Fruit fly (Drosophila melanogaster) ovary, adult (tissue): ENCODE results near the gene CG10252.

Experiments
- CG17801 ChIP-seq: fragments of 200-800 bp; optimal IDR thresholded peaks from 2 replicates; lab custom pipeline; 2019; ENCODE audit warnings: missing biosample characterization, mild to moderate bottlenecking, missing genetic modification characterization, moderate library complexity; ENCODE audit not compliant: partially characterized antibody

CG10252 gene

DNA sequence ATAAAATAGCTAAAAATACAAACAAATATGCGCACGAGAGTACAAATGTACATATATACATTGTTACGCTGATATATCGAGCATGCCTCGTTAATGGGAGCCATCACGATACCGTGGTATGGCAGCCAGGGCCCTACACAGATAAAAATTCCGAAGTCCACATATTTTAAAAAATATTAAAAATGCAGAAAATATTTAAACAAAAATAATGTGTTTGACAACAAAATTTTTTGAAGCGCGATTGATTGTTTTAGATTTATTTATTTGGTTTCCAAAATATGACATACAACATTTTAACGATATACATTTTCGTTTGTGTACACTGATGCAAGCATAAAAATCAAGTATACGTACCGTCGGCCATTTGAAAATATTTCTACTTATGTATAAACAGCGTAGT lies 30.7 kb upstream of the CG10252 start:
- TF ChIP-seq CG17801 (GFP tag; lab: Kevin White, UChicago), result peak; percentile 51

DNA sequence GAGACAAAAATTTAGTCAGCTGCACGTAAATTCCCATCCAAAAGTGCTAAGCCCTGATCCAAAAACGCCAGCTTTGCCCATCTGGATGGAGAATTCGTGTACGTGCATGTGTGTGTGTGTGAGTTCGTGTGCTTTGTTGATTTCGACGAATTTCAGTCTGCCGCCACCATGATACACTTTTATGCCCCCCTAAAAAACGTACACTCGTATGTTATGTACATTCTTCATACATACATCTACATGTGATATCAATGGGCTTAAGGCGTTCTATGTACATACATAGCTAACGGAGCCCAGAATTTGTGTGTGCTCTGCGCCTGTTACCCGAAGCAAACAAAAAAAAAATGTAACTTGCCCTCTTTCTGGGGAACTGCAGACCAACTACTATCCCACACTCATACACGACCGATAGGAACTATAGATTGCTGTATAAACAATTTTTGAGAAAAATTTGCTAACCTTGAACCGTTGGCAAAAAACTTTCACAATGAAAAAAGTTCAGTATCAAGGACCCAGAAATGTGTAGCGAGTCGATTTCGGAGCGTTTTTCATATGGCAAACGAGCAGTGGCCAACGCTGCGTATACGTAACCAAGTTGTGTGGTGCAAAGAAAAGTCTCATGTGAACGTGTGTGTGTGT lies 29.8 kb upstream of the CG10252 start:
- no peak for TF ChIP-seq CG17801 (GFP tag; lab: Kevin White, UChicago)

DNA sequence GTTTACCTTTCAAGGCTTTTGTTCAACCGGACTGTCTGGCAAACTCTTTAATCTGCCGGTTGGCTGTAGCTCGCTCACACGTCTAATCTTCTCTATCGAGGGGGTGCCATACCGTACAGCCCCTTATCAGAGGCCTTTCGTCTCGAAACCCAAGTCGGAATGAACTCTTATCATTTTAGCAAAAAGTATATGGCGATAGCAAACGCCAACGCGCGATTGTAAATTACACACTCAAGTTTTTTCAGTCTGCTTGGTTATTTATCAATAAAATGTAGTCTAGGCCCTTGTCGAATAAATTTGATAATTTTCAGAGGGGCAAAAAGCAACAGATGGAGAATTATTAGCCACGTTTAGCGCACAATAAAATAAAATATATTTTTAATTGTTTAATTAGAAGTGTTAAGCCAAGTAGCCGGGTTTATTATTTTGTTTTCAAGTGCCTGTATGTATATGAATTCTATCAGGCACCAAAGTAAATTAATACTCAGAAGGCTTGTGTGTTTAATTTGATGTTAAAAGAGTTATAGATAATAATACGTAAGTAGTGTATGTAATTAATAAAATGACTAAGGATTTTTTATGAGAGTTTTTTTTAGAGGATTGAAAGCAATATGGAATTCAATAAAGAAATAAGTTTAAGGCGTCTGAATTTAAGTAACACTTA lies 28.9 kb upstream of the CG10252 start:
- no peak for TF ChIP-seq CG17801 (GFP tag; lab: Kevin White, UChicago)

DNA sequence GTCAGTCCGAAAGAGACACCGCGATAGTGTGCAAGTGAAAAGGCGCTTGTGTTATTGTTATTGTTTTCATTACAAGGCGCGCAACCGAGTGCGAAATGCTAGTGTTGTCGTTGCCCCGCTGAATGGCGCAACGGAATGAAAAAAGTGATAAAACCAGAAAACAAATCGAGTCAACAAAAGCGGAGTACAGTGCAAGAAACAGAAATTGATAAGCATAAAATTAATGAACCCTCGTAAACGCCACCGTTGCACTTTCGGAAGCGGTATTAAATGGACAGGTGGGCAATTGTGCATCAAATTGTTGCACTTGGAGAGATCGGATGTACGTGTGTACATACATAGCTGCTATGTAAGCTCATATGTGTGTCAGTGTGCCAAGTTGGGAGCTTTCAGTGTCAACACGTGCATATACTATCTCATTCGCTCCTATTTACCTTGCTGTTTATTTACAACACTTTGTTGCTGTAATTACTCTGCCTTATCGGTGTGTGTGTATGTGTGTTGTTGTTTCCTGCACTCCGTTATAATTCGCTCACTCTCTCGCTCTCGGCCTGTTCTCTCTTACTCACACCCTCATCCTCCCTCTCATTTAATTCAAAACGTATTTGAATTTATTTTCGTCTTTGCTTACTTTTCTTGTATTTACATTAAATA lies 27.5 kb upstream of the CG10252 start:
- peak; percentile 17 for TF ChIP-seq CG17801 (GFP tag; lab: Kevin White, UChicago)

DNA sequence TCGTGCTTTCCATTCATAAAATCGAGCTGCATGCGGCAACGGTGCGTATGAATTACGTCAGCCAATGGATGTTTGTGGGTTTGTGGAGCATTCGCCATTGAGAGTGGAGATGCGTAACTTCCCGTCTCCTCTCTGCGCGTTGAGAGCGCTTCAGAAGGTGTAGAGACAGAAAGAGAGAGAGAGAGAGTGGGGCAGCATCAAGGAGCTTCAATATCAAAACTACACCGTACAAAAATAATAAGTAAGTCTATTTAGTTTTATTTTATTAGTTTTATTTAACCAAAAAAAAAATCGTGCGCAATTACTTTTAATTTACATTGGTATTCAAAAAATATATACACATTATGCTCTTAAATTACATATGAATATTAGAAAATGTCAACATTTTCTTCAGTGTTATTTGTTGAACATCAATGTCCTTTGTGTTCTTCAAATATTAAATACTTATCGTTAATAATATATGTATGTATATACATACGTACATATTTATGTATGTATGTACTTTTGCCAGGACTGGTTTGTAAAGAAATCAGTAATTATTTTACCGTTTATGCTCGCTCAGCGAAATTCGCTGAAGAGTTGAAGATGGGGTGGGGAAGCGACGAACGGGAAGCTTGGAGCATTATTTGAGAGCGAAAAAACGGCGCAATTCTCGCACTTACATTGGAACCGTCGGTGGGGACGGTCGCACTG lies 26.8 kb upstream of the CG10252 start, which contains the start of gene CG10365:
Gene CG10365, plus strand, starts transcription at position 652 of the 693 bp plus-strand sequence.
- no peak for TF ChIP-seq CG17801 (GFP tag; lab: Kevin White, UChicago)

DNA sequence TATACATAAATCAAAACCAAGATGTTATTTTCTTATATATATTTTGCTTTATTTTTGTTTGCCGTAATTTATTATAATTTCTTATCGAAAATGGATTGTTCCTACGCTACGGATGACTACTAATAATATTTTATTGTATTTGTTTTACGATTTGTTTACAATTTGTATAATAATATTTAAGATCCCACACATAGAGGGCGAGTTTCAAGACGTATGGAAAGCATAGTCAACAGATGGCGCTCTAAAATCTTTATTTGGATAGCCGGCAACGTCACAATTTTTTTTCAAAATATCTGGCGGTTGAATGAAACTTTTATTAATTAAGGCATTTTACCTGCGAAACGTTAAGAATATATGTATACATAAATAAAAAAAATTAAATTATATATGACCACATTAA lies 25.9 kb upstream of the CG10252 start:
- peak; percentile 54 for TF ChIP-seq CG17801 (GFP tag; lab: Kevin White, UChicago)

DNA sequence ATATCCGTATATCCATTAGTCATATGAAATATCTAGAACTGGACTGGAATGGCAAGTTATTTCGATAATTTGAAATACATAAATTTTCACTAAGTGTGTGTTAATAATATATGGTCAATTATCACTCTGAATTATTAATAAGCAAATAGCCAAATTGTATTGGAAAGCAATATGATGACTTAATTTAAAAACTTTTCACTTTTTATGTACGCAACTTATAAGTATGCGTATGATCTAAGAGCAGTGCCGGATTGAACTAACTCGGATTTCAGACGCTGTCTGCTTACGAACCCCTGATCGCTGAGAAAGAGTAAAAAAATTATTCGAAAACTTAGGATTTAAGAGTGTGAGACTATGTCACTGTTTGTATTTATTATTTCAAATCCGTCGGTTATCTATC lies 25.5 kb upstream of the CG10252 start, which contains the start of gene CG10232:
Gene CG10232, minus strand, starts transcription at position 101 of the 400 bp plus-strand sequence.
- no peak for TF ChIP-seq CG17801 (GFP tag; lab: Kevin White, UChicago)

DNA sequence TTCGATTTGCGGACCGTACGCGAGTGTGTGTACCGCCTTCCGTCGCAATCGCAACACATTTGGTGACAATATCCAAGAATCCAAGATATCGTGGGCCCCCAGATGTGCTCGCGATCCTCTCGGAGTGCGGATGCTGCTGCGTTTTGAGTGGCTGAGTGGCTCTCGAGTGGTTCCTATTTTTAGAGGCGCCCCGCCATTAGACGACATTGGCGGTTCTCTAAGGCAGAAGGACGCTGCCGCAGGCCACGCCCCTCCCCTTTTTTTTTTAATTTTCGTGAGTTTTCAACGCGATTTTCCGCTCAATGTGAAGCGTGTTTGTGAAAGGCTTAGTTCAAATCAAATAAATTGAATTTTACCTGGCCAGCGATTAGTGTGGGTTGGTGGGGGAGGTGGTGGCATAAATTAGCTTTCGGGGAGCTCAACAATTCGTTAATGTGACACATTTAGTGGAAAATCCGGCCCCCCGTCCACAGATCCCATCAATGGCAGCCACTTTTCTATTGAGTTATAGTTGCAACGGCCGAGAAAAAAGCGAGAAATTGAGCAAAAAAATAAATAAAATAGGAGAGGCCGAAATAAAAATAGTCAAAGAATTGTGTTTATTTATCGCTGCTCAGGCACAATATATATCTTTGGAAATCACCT lies 22.4 kb upstream of the CG10252 start, which contains the start of gene nau:
Gene nau, minus strand, starts transcription at position 61 of the 645 bp plus-strand sequence.
- no peak for TF ChIP-seq CG17801 (GFP tag; lab: Kevin White, UChicago)

dm6 chr3R:23714852-23715251 lies 18.8 kb upstream of the CG10252 start:
- no peak for TF ChIP-seq CG17801 (GFP tag; lab: Kevin White, UChicago)

DNA sequence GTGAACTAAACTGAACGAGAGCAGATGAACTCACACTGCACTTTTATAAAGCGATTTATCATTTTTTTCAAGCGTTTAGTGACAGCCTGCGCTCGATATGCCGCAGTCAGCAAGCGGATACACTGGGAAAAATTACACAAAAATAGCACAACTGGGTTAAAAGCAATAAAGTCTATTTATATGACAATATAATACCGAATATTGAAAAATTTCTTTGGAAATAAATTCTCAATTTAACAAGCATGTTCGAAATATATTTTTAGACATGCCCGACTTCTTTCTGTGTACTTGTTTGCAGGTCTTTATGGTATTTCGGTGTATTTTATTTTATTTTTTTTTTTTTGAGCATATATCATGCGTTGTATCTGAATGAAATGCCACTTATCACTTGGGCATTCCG lies 17.9 kb upstream of the CG10252 start:
- TF ChIP-seq CG17801 (GFP tag; lab: Kevin White, UChicago), result no peak

dm6 chr3R:23711195-23711594 lies 15.2 kb upstream of the CG10252 start, which contains the start of gene CG10300:
CG10300 (plus strand) TSS chr3R:23711527.
- TF ChIP-seq CG17801 (GFP tag; lab: Kevin White, UChicago), result no peak

- TF ChIP-seq CG17801 (GFP tag; lab: Kevin White, UChicago), result no peak
Measured at dm6 chr3R:23709508-23710208, 13.6 kb upstream of the CG10252 start, which contains the start of gene CG10301. CG10301 (plus strand) TSS chr3R:23710158.

DNA sequence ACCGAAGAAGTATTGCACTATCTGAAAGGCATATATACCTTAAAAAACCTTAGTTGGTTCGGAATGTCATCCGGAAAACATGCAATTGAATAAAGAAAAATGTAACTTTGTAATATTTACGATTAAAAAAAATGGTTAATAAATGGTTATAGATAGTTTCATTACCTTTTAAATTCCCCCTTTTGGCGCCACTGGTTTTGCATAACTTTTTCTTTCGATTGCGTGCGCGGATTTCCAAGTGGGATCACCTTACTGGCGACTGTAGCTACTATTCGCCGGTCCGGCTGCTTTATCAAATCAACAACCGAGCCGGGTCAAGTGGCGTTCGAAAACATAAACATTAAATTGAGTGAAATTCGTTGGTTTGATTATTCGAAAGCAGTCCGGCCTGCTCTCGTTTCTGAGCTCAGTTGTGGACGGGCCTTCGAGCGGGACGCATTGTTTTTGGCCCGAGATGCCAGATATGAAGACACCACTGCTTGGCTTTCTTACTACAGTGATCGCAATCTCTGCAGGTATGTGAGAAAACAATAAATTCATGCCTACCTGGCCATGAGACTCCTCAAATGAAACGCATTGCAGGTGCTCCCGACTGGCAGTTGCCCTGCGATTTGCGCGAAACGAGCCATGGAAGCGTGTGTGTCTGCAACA lies 8.5 kb upstream of the CG10252 start, which contains the start of gene Gba1b:
Gene Gba1b, plus strand, starts transcription at position 422 of the 651 bp plus-strand sequence.
- TF ChIP-seq CG17801 (GFP tag; lab: Kevin White, UChicago), result no peak
